Worm (Caenorhabditis elegans) whole organism, L1 larva: ENCODE measurements around the gene ethe-1.

ENCODE experiments used
- ama-1 ChIP-seq: fragments of 150-350 bp; optimal IDR thresholded peaks from 2 replicates; lab custom pipeline; 2014
- elt-2 ChIP-seq: sonication (generic microtip); optimal IDR thresholded peaks from 2 replicates; lab custom pipeline; 2016; ENCODE audit warnings: missing genetic modification characterization, mild to moderate bottlenecking, inconsistent platforms, missing compliant biosample characterization, missing genetic modification reagents
- fkh-10 ChIP-seq: sonication (generic microtip); optimal IDR thresholded peaks from 2 replicates; lab custom pipeline; 2017; ENCODE audit warnings: missing biosample characterization, missing genetic modification reagents, missing genetic modification characterization
- mep-1 ChIP-seq: fragments of 150-350 bp; optimal IDR thresholded peaks from 2 replicates; lab custom pipeline; 2014; ENCODE audit warnings: missing biosample characterization, missing genetic modification characterization
- nhr-76 ChIP-seq: sonication (generic microtip); optimal IDR thresholded peaks from 2 replicates; lab custom pipeline; 2017; ENCODE audit warnings: missing biosample characterization, missing genetic modification characterization
- nhr-77 ChIP-seq: fragments of 150-350 bp; optimal IDR thresholded peaks from 2 replicates; lab custom pipeline; 2014; ENCODE audit warnings: missing biosample characterization, missing genetic modification characterization
- nhr-84 ChIP-seq: sonication (generic microtip); optimal IDR thresholded peaks from 2 replicates; lab custom pipeline; 2017; ENCODE audit warnings: missing biosample characterization, missing genetic modification characterization
- pqm-1 ChIP-seq: sonication (generic microtip); optimal IDR thresholded peaks from 3 replicates; lab custom pipeline; 2017; ENCODE audit warnings: missing biosample characterization, missing genetic modification characterization
- unc-62 ChIP-seq: fragments of 150-350 bp; optimal IDR thresholded peaks from 2 replicates; lab custom pipeline; 2014; ENCODE audit warnings: missing biosample characterization, missing genetic modification reagents, missing genetic modification characterization
- ztf-11 ChIP-seq, 2 experiments: sonication (generic microtip); optimal IDR thresholded peaks; 2 replicates each; lab custom pipeline; 2016 to 2017; ENCODE audit warnings: missing genetic modification characterization in 2 of 2, missing biosample characterization in 1 of 2, missing compliant biosample characterization in 1 of 2

DNA sequence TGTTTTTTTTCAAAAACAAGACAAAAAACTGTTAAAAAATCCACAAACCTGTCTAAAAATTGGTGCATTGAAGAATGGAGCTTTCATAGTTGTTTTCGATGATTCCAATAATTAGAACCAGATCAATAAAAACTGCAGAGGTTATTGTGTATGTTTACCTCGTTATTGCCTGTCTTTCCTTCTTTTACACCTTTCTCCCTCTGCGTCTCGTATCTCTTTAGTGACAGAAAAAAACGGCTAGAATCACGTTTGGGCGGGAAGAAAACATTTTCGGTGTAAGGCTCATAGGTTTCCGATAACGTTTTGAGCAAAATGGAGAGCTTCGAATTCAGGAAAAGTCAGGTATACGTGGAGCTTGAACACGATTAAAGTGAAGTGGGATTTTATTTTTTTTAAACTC is at the start of gene ethe-1:
- no peak for TF ChIP-seq mep-1
- TF ChIP-seq nhr-84 (tag; lab: Kevin White, UChicago): no peak
- TF ChIP-seq nhr-76 (tag; lab: Kevin White, UChicago): no peak
- TF ChIP-seq pqm-1 (tag; lab: Kevin White, UChicago): no peak
- no peak for TF ChIP-seq unc-62 (GFP tag; lab: Kevin White, UChicago)
- no peak for TF ChIP-seq elt-2
- TF ChIP-seq nhr-77 (tag; lab: Kevin White, UChicago): no peak
- no peak for TF ChIP-seq ama-1
- TF ChIP-seq ztf-11 (tag; optimal IDR thresholded peaks at IDR 0.05; lab: Kevin White, UChicago): no peak
- no peak for TF ChIP-seq fkh-10 (GFP tag; lab: Kevin White, UChicago)
